Worm (Caenorhabditis elegans) whole organism, L2 larva: ENCODE results near the gene dmsr-1.
"Not testable (repeated sequence)": the region's sequence is repeated elsewhere in the genome, so short reads cannot be mapped to it uniquely, and the experiment has no call there.

Experiments used
- C34F6.9 ChIP-seq: fragments of 150-350 bp; optimal IDR thresholded peaks from 2 replicates; lab custom pipeline; 2014; ENCODE audit warnings: missing biosample characterization, missing genetic modification characterization
- F13H6.1 ChIP-seq: sonication (generic microtip); optimal IDR thresholded peaks from 2 replicates; lab custom pipeline; 2016; ENCODE audit warnings: missing genetic modification characterization, missing compliant biosample characterization
- Y55F3AM.14 ChIP-seq: fragments of 200-800 bp; sonication (Bioruptor generic); optimal IDR thresholded peaks from 2 replicates; lab custom pipeline; 2018; ENCODE audit warnings: mild to moderate bottlenecking, missing genetic modification characterization, missing compliant biosample characterization
- alr-1 ChIP-seq: fragments of 150-350 bp; optimal IDR thresholded peaks from 2 replicates; lab custom pipeline; 2014; ENCODE audit warnings: missing biosample characterization, missing genetic modification characterization
- aly-2 ChIP-seq: fragments of 150-350 bp; optimal IDR thresholded peaks from 2 replicates; lab custom pipeline; 2014; ENCODE audit warnings: missing biosample characterization, missing genetic modification characterization
- ceh-82 ChIP-seq: fragments of 150-350 bp; optimal IDR thresholded peaks from 2 replicates; lab custom pipeline; 2014; ENCODE audit warnings: missing biosample characterization, missing genetic modification characterization
- crh-2 ChIP-seq: sonication (generic microtip); optimal IDR thresholded peaks from 2 replicates; lab custom pipeline; 2017; ENCODE audit warnings: missing biosample characterization, missing genetic modification characterization
- dmd-4 ChIP-seq: sonication (generic microtip); optimal IDR thresholded peaks from 2 replicates; lab custom pipeline; 2017; ENCODE audit warnings: missing biosample characterization, missing genetic modification characterization
- elt-1 ChIP-seq: fragments of 150-350 bp; optimal IDR thresholded peaks from 2 replicates; lab custom pipeline; 2014; ENCODE audit warnings: missing biosample characterization, missing genetic modification characterization
- elt-3 ChIP-seq: sonication (generic microtip); optimal IDR thresholded peaks from 2 replicates; lab custom pipeline; 2017; ENCODE audit warnings: missing biosample characterization, missing genetic modification characterization
- fos-1 ChIP-seq: fragments of 150-350 bp; optimal IDR thresholded peaks from 2 replicates; lab custom pipeline; 2014; ENCODE audit warnings: missing biosample characterization, missing genetic modification characterization
- gmeb-1 ChIP-seq: fragments of 150-350 bp; optimal IDR thresholded peaks from 2 replicates; lab custom pipeline; 2014; ENCODE audit warnings: missing biosample characterization, missing genetic modification characterization
- lin-39 ChIP-seq: fragments of 150-350 bp; optimal IDR thresholded peaks from 2 replicates; lab custom pipeline; 2014; ENCODE audit warnings: missing biosample characterization, missing genetic modification reagents, missing genetic modification characterization
- mab-5 ChIP-seq: fragments of 150-350 bp; optimal IDR thresholded peaks from 2 replicates; lab custom pipeline; 2014; ENCODE audit warnings: missing biosample characterization, missing genetic modification characterization
- mdl-1 ChIP-seq, 2 experiments: fragments of 150-350 bp in 1 of 2; sonication (generic microtip) in 1 of 2; optimal IDR thresholded peaks; 2 replicates each; lab custom pipeline; 2017; ENCODE audit warnings: missing biosample characterization in 2 of 2, missing genetic modification characterization in 2 of 2
- nhr-10 ChIP-seq: sonication (generic microtip); optimal IDR thresholded peaks from 2 replicates; lab custom pipeline; 2017; ENCODE audit warnings: missing biosample characterization, missing genetic modification characterization
- nhr-11 ChIP-seq: fragments of 150-350 bp; optimal IDR thresholded peaks from 2 replicates; lab custom pipeline; 2014; ENCODE audit warnings: missing biosample characterization, missing genetic modification characterization
- nhr-12 ChIP-seq: fragments of 150-350 bp; optimal IDR thresholded peaks from 2 replicates; lab custom pipeline; 2014; ENCODE audit warnings: missing biosample characterization, missing genetic modification characterization
- nhr-23 ChIP-seq: fragments of 150-350 bp; optimal IDR thresholded peaks from 2 replicates; lab custom pipeline; 2014; ENCODE audit warnings: missing biosample characterization, missing genetic modification reagents, missing genetic modification characterization
- nhr-25 ChIP-seq: fragments of 150-350 bp; sonication (generic microtip); optimal IDR thresholded peaks from 3 replicates; lab custom pipeline; 2014; ENCODE audit warnings: missing biosample characterization, missing genetic modification characterization
- nhr-6 ChIP-seq: fragments of 150-350 bp; optimal IDR thresholded peaks from 2 replicates; lab custom pipeline; 2014; ENCODE audit warnings: missing biosample characterization, missing genetic modification characterization
- nhr-77 ChIP-seq: fragments of 150-350 bp; optimal IDR thresholded peaks from 2 replicates; lab custom pipeline; 2014; ENCODE audit warnings: missing biosample characterization, missing genetic modification characterization
- peb-1 ChIP-seq: fragments of 150-350 bp; optimal IDR thresholded peaks from 2 replicates; lab custom pipeline; 2014; ENCODE audit warnings: missing biosample characterization, missing genetic modification characterization
- sma-3 ChIP-seq: sonication (generic microtip); optimal IDR thresholded peaks from 2 replicates; lab custom pipeline; 2016; ENCODE audit warnings: missing genetic modification reagents, missing genetic modification characterization, missing compliant biosample characterization
- sma-9 ChIP-seq, 2 experiments: fragments of 150-350 bp in 1 of 2; sonication (generic microtip) in 1 of 2; optimal IDR thresholded peaks; 2 replicates each; lab custom pipeline; 2014 to 2016; ENCODE audit warnings: missing genetic modification characterization in 2 of 2, mild to moderate bottlenecking in 1 of 2, missing biosample characterization in 1 of 2, missing compliant biosample characterization in 1 of 2, missing genetic modification reagents in 1 of 2, moderate library complexity in 1 of 2
- unc-39 ChIP-seq: fragments of 150-350 bp; optimal IDR thresholded peaks from 2 replicates; lab custom pipeline; 2014; ENCODE audit warnings: missing biosample characterization, missing genetic modification characterization
- unc-55 ChIP-seq: fragments of 150-350 bp; sonication (generic microtip); optimal IDR thresholded peaks from 3 replicates; lab custom pipeline; 2014; ENCODE audit warnings: missing biosample characterization, missing genetic modification reagents, missing genetic modification characterization
- unc-62 ChIP-seq: fragments of 150-350 bp; optimal IDR thresholded peaks from 2 replicates; lab custom pipeline; 2014; ENCODE audit warnings: missing biosample characterization, missing genetic modification reagents, missing genetic modification characterization
- ztf-1 ChIP-seq: fragments of 200-800 bp; sonication (Bioruptor generic); conservative IDR thresholded peaks from 2 replicates; pipeline ENCODE4 v1.3.6; 2022; ENCODE audit warnings: missing genetic modification characterization, missing compliant biosample characterization
- ztf-11 ChIP-seq: sonication (generic microtip); optimal IDR thresholded peaks from 2 replicates; lab custom pipeline; 2017; ENCODE audit warnings: missing biosample characterization, missing genetic modification characterization

Gene dmsr-1

DNA sequence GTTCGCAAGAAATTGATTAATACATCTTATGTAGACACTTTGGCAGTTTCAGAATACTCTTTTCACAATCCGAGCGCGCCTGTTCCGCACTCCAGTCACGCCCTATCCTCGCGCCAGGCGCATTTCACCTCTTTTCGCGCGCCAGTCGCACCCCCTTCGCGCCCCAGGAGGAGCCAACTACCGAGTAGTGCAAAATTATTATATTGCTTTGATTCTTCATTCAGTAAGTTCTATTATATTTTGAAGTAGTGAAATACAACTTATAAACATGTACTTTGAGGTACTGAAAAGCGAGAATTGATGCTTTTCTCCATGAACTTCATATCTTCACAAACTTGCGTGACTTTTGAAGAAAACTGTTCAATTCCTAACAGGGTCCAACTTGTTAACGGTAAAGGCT is 42.4 kb upstream of the dmsr-1 start, which contains the start of gene nas-18:
nas-18 (plus strand) TSS at position 301 of the 400 bp plus-strand sequence.
- not testable (repeated sequence) for TF ChIP-seq nhr-11, dmd-4, nhr-10 (tag; lab: Kevin White, UChicago)
- TF ChIP-seq, all 48 proteins: peak for 0; not testable (repeated sequence) for 48

DNA sequence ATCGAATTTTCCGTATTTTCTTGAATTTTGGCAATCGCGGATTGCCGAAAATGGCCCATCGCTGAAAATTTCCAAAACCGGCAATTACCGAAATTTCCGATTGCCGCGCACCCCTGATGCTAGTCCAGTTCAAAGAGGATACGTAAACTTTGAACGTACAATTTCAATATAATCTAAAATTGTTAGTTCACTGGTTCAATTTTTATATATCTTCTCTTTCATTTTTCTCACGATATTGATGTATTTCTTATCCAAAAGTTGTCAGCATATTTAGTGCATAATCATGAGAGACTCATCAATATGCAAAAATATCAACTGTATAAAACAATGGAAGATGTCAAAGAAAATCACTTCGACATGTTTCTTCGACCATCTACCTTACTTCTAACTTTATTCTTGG is 39.9 kb upstream of the dmsr-1 start, which contains the start of gene nas-17:
nas-17 (plus strand) TSS at position 301 of the 400 bp plus-strand sequence.
- TF ChIP-seq unc-39 (tag; lab: Kevin White, UChicago) (no peak), lin-39 (tag; lab: Kevin White, UChicago) (no peak), nhr-25 (tag; lab: Kevin White, UChicago) (no peak), nhr-12 (no peak), nhr-23 (tag; lab: Kevin White, UChicago) (no peak), dmd-4 (tag; lab: Kevin White, UChicago) (no peak), mab-5 (tag; lab: Kevin White, UChicago) (no peak), Y55F3AM.14 (GFP tag; lab: Kevin White, UChicago) (no peak), C34F6.9 (tag; lab: Kevin White, UChicago) (no peak), nhr-6 (no peak), ztf-11 (no peak), F13H6.1 (tag; lab: Kevin White, UChicago) (no peak), ztf-1 (GFP tag; lab: Robert Waterston, UW) (no peak), aly-2 (tag; lab: Kevin White, UChicago) (no peak), nhr-77 (tag; lab: Kevin White, UChicago) (no peak), ceh-82 (tag; lab: Kevin White, UChicago) (no peak), gmeb-1 (tag; lab: Kevin White, UChicago) (no peak)

DNA sequence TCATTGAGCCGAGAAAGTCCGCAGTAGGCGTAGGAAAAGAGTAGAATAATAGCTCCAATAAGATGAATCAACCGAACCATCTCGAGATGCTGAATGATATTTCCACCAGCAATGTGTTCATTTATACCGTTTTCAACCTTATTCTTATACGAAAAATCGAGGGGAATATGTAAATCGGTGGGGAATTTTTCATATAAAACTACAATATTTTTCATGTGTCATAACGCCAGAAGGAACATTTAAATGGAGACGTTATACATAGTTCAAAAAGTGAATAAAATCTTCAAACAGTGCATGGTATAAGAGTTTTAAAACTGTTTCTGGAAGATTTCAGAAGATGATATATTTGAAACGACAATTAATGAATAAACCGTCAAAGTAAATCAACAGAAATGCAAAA is 36.0 kb upstream of the dmsr-1 start, which contains the start of gene nas-19:
nas-19 (minus strand) TSS at position 101 of the 400 bp plus-strand sequence.
- TF ChIP-seq nhr-77 (tag; lab: Kevin White, UChicago) (no peak), nhr-6 (no peak), mdl-1 (tag; optimal IDR thresholded peaks at IDR 0.05; lab: Kevin White, UChicago) (no peak), unc-55 (GFP tag; lab: Kevin White, UChicago) (no peak)
- TF ChIP-seq, all 48 proteins: peak for 0

DNA sequence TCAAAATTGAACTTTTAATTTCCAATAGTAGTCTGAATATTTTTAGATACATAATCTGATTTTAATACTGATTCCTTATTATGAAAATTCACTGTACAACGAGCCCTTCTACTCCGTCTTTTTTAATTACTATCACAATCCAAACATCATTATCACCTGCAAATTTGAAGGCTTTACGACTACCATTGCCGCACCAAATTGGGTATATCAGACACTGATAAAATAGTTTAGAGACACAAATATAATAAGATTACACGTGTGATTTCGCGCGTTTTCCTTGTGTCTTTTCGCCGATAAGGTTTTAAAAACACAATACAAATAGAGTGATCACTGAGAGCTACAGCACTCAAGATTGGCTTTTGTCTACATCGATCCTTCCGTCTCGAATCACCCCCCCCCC is 35.5 kb upstream of the dmsr-1 start:
- TF ChIP-seq sma-9 (GFP tag; optimal IDR thresholded peaks at IDR 0.05; lab: Kevin White, UChicago) = peak; percentile 24
- TF ChIP-seq sma-9 (tag; optimal IDR thresholded peaks at IDR 0.05; lab: Kevin White, UChicago) = no peak
- no peak for TF ChIP-seq sma-3 (GFP tag; lab: Kevin White, UChicago)
- peak; percentile 71 for TF ChIP-seq fos-1 (tag; lab: Kevin White, UChicago)

DNA sequence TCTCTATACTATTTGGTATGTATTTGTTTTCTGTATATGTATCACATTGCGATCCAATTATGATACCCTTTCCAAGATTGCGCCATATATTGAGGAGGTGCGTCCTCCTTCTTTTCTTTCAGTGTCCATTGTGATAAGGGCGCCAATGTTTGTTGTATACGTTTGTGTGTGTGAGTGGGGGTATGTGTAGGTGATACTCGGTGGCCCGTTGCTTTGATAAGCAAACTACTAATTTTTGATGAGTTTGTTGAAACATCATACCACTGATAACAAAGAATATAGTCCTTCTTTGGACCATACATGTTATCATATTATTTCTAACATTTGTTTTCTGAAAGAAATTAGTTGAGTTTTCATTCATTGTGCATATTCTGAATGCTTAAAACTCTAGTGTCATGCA is 34.9 kb upstream of the dmsr-1 start:
- TF ChIP-seq fos-1 (tag; lab: Kevin White, UChicago) = peak; percentile 70
- peak; percentile 24 for TF ChIP-seq sma-9 (GFP tag; optimal IDR thresholded peaks at IDR 0.05; lab: Kevin White, UChicago)
- no peak for TF ChIP-seq sma-9 (tag; optimal IDR thresholded peaks at IDR 0.05; lab: Kevin White, UChicago)
- no peak for TF ChIP-seq dmd-4 (tag; lab: Kevin White, UChicago)
- peak; percentile 45 for TF ChIP-seq crh-2 (tag; lab: Kevin White, UChicago)
- peak; percentile 15 for TF ChIP-seq F13H6.1 (tag; lab: Kevin White, UChicago)

DNA sequence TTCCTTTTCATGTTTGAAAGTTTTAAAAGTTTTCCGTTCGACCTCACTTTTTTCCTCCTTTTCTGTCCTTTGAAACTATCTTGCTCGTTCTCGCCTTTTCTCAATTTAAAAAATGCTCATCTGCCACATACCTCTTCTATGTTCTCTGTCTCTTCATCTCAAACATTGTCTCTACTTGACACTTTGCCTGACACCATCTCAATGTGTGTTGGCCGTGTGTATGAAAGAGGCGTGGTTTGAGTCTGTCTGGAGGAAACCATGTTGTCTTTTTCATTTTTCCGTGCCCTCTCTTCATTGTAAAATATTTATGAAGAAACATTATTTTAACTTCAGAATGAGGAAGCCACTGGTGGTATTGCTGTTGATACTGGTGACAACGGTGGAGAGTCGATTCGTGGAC is 31.3 kb upstream of the dmsr-1 start, which contains the start of gene K03B8.6:
K03B8.6 (plus strand) TSS at position 334 of the 400 bp plus-strand sequence.
- TF ChIP-seq aly-2 (tag; lab: Kevin White, UChicago) (no peak), ztf-11 (no peak), lin-39 (tag; lab: Kevin White, UChicago) (no peak), alr-1 (no peak), sma-3 (GFP tag; lab: Kevin White, UChicago) (no peak), peb-1 (tag; lab: Kevin White, UChicago) (no peak), unc-62 (no peak), elt-1 (tag; lab: Kevin White, UChicago) (no peak), elt-3 (tag; lab: Kevin White, UChicago) (no peak)
- TF ChIP-seq, all 48 proteins: peak for 0
